Fruit fly (Drosophila melanogaster): Measurements from ENCODE around the gene ct.

ct gene

dm6 chrX:7707350-7708241, 99.4 kb downstream of the ct start:
- TF ChIP-seq CG17801 (GFP tag; optimal IDR thresholded peaks at IDR 0.05; ENCODE audit: partially characterized antibody): no peak

dm6 chrX:7708942-7709707, 100.9 kb downstream of the ct start, which contains the start of gene CHES-1-like:
TSS of gene CHES-1-like (minus strand) at chrX:7709385.
- peak; percentile 90 for TF ChIP-seq CG17801 (GFP tag; optimal IDR thresholded peaks at IDR 0.05; ENCODE audit: partially characterized antibody)

- TF ChIP-seq CG17801 (GFP tag; optimal IDR thresholded peaks at IDR 0.05; ENCODE audit: partially characterized antibody): no peak
Observed at dm6 chrX:7709708-7710438, 101.6 kb downstream of the ct start.

dm6 chrX:7710439-7711154, 102.4 kb downstream of the ct start:
- TF ChIP-seq CG17801 (GFP tag; optimal IDR thresholded peaks at IDR 0.05; ENCODE audit: partially characterized antibody): peak; percentile 74

- TF ChIP-seq CG17801 (GFP tag; optimal IDR thresholded peaks at IDR 0.05; ENCODE audit: partially characterized antibody): no peak
Observed at dm6 chrX:7715433-7715832, 107.2 kb downstream of the ct start.

- TF ChIP-seq CG17801 (GFP tag; optimal IDR thresholded peaks at IDR 0.05; ENCODE audit: partially characterized antibody): no peak
Observed at dm6 chrX:7717832-7718231, 109.6 kb downstream of the ct start, which contains the start of gene CG15478. TSS of gene CG15478 (minus strand) at chrX:7717932.

- peak; percentile 62 for TF ChIP-seq CG17801 (GFP tag; optimal IDR thresholded peaks at IDR 0.05; ENCODE audit: partially characterized antibody)
Observed at dm6 chrX:7721905-7722304, 113.7 kb downstream of the ct start, which contains the start of gene Hira. TSS of gene Hira (plus strand) at chrX:7722119.

All from ovary, adult (tissue).